Fruit fly (Drosophila melanogaster): ENCODE results near the gene CG9737.

- TF ChIP-seq CG8478 (optimal IDR thresholded peaks at IDR 0.05): no peak
- TF ChIP-seq CTCF (optimal IDR thresholded peaks at IDR 0.05): no peak
Measured at dm6 chr3R:30284989-30285670, 42.0 kb upstream of the CG9737 start.
